Worm (Caenorhabditis elegans) whole organism, L1 larva: ENCODE measurements around the gene mtss-1.

Experiments
- ceh-90 ChIP-seq: sonication (generic microtip); optimal IDR thresholded peaks from 2 replicates; lab custom pipeline; 2016; ENCODE audit warnings: missing genetic modification characterization, missing compliant biosample characterization
- egl-27 ChIP-seq, 2 experiments: fragments of 150-350 bp in 1 of 2; sonication (generic microtip); optimal IDR thresholded peaks; 3 replicates each; lab custom pipeline; 2017 to 2018; ENCODE audit warnings: missing biosample characterization in 2 of 2, missing genetic modification characterization in 2 of 2, missing genetic modification reagents in 2 of 2
- elt-3 ChIP-seq, 6 experiments: fragments of 150-350 bp in 1 of 6; sonication (generic microtip); optimal IDR thresholded peaks; 2 replicates each; lab custom pipeline; 2017 to 2018; ENCODE audit warnings: missing biosample characterization in 6 of 6, missing genetic modification characterization in 6 of 6, inconsistent platforms in 1 of 6
- unc-130 ChIP-seq: fragments of 150-350 bp; optimal IDR thresholded peaks from 2 replicates; lab custom pipeline; 2017; ENCODE audit warnings: missing biosample characterization, missing genetic modification characterization, inconsistent platforms
- unc-62 ChIP-seq: fragments of 150-350 bp; optimal IDR thresholded peaks from 2 replicates; lab custom pipeline; 2014; ENCODE audit warnings: missing biosample characterization, missing genetic modification reagents, missing genetic modification characterization

ce11 chrIII:8809245-8809971, 41.3 kb downstream of the mtss-1 start, which contains the start of gene prx-19:
- TF ChIP-seq ceh-90 (tag; lab: Kevin White, UChicago), result no peak
- no peak for TF ChIP-seq unc-62 (GFP tag; lab: Kevin White, UChicago)
- peak in 1 of 6 experiments; percentile 45 for TF ChIP-seq elt-3 (tag; optimal IDR thresholded peaks at IDR 0.05; lab: Kevin White, UChicago)
- peak; percentile 21 for TF ChIP-seq unc-130 (tag; lab: Kevin White, UChicago)
- TF ChIP-seq egl-27 (tag; optimal IDR thresholded peaks at IDR 0.05; lab: Kevin White, UChicago), result no peak
